Worm (Caenorhabditis elegans): ENCODE measurements around the gene srbc-54.
"Not testable (repeated sequence)": the region's sequence is repeated elsewhere in the genome, so short reads cannot be mapped to it uniquely, and the experiment has no call there.

The srbc-54 gene

ce11 chrV:15833622-15834021, at the start of gene srbc-54:
srbc-54 (minus strand) TSS chrV:15833722.
- TF ChIP-seq him-1 (tag; optimal IDR thresholded peaks at IDR 0.05) (no peak), W03F9.2 (tag; optimal IDR thresholded peaks at IDR 0.05) (no peak), dao-5 (tag; optimal IDR thresholded peaks at IDR 0.05) (no peak)

ce11 chrV:15880705-15881104, 47.2 kb upstream of the srbc-54 start:
- TF ChIP-seq him-1 (tag; optimal IDR thresholded peaks at IDR 0.05): no peak
- no peak for TF ChIP-seq dao-5 (tag; optimal IDR thresholded peaks at IDR 0.05)
- no peak for TF ChIP-seq W03F9.2 (tag; optimal IDR thresholded peaks at IDR 0.05)

- no peak for TF ChIP-seq him-1 (tag; optimal IDR thresholded peaks at IDR 0.05)
- no peak for TF ChIP-seq dao-5 (tag; optimal IDR thresholded peaks at IDR 0.05)
- TF ChIP-seq W03F9.2 (tag; optimal IDR thresholded peaks at IDR 0.05): no peak
These were observed 46.5 kb upstream of the srbc-54 start for ce11 chrV:15880033-15880432.

ce11 chrV:15879508-15879907, 46.0 kb upstream of the srbc-54 start, which contains the start of gene nhr-84:
nhr-84 (minus strand) TSS chrV:15879608.
- TF ChIP-seq W03F9.2 (tag; optimal IDR thresholded peaks at IDR 0.05) (no peak), dao-5 (tag; optimal IDR thresholded peaks at IDR 0.05) (no peak), him-1 (tag; optimal IDR thresholded peaks at IDR 0.05) (no peak)

- no peak for TF ChIP-seq W03F9.2 (tag; optimal IDR thresholded peaks at IDR 0.05)
- no peak for TF ChIP-seq him-1 (tag; optimal IDR thresholded peaks at IDR 0.05)
- TF ChIP-seq dao-5 (tag; optimal IDR thresholded peaks at IDR 0.05): no peak
These were observed 42.8 kb upstream of the srbc-54 start, which contains the start of gene nhr-102 for ce11 chrV:15876308-15876707. nhr-102 (minus strand) TSS chrV:15876408.

ce11 chrV:15873762-15874161, 40.2 kb upstream of the srbc-54 start:
- peak; percentile 57 for TF ChIP-seq him-1 (tag; optimal IDR thresholded peaks at IDR 0.05)
- TF ChIP-seq dao-5 (tag; optimal IDR thresholded peaks at IDR 0.05): peak; percentile 91
- peak; percentile 70 for TF ChIP-seq W03F9.2 (tag; optimal IDR thresholded peaks at IDR 0.05)

ce11 chrV:15872273-15872672, 38.8 kb upstream of the srbc-54 start, which contains the start of gene str-56:
str-56 (plus strand) TSS chrV:15872573.
- TF ChIP-seq W03F9.2 (tag; optimal IDR thresholded peaks at IDR 0.05): no peak
- no peak for TF ChIP-seq dao-5 (tag; optimal IDR thresholded peaks at IDR 0.05)
- no peak for TF ChIP-seq him-1 (tag; optimal IDR thresholded peaks at IDR 0.05)

ce11 chrV:15870356-15870755, 36.8 kb upstream of the srbc-54 start, which contains the start of gene str-57:
str-57 (plus strand) TSS chrV:15870656.
- no peak for TF ChIP-seq W03F9.2 (tag; optimal IDR thresholded peaks at IDR 0.05)
- no peak for TF ChIP-seq him-1 (tag; optimal IDR thresholded peaks at IDR 0.05)
- TF ChIP-seq dao-5 (tag; optimal IDR thresholded peaks at IDR 0.05): no peak

ce11 chrV:15867373-15867772, 33.9 kb upstream of the srbc-54 start, which contains the start of gene fbxa-197:
fbxa-197 (plus strand) TSS chrV:15867673.
- TF ChIP-seq W03F9.2 (tag; optimal IDR thresholded peaks at IDR 0.05) (no peak), him-1 (tag; optimal IDR thresholded peaks at IDR 0.05) (no peak), dao-5 (tag; optimal IDR thresholded peaks at IDR 0.05) (no peak)

ce11 chrV:15865839-15866238, 32.3 kb upstream of the srbc-54 start, which contains the start of gene srh-293:
srh-293 (plus strand) TSS chrV:15866139.
- TF ChIP-seq dao-5 (tag; optimal IDR thresholded peaks at IDR 0.05): no peak
- TF ChIP-seq W03F9.2 (tag; optimal IDR thresholded peaks at IDR 0.05): no peak
- no peak for TF ChIP-seq him-1 (tag; optimal IDR thresholded peaks at IDR 0.05)

ce11 chrV:15863042-15863441, 29.5 kb upstream of the srbc-54 start, which contains the start of gene srh-299:
srh-299 (plus strand) TSS chrV:15863342.
- TF ChIP-seq W03F9.2 (tag; optimal IDR thresholded peaks at IDR 0.05) (no peak), dao-5 (tag; optimal IDR thresholded peaks at IDR 0.05) (no peak), him-1 (tag; optimal IDR thresholded peaks at IDR 0.05) (no peak)

ce11 chrV:15862599-15862998, 29.1 kb upstream of the srbc-54 start, which contains the start of gene srz-12:
srz-12 (minus strand) TSS chrV:15862699.
- TF ChIP-seq dao-5 (tag; optimal IDR thresholded peaks at IDR 0.05): no peak
- no peak for TF ChIP-seq him-1 (tag; optimal IDR thresholded peaks at IDR 0.05)
- no peak for TF ChIP-seq W03F9.2 (tag; optimal IDR thresholded peaks at IDR 0.05)

ce11 chrV:15858292-15858691, 24.8 kb upstream of the srbc-54 start, which contains the start of gene srh-148:
srh-148 (minus strand) TSS chrV:15858392.
- TF ChIP-seq him-1 (tag; optimal IDR thresholded peaks at IDR 0.05): no peak
- no peak for TF ChIP-seq dao-5 (tag; optimal IDR thresholded peaks at IDR 0.05)
- TF ChIP-seq W03F9.2 (tag; optimal IDR thresholded peaks at IDR 0.05): no peak

ce11 chrV:15850276-15850811, 16.8 kb upstream of the srbc-54 start, which contains the start of gene srh-147:
srh-147 (minus strand) TSS chrV:15850326.
- not testable (repeated sequence) for TF ChIP-seq him-1, W03F9.2, dao-5 (tag; optimal IDR thresholded peaks at IDR 0.05)
